Worm (Caenorhabditis elegans) whole organism, midembryonic: ENCODE results near the gene K02H11.4.

Source experiments
- T22C8.4 ChIP-seq: fragments of 200-800 bp; sonication (Bioruptor generic); IDR thresholded peaks from 2 replicates; pipeline ENCODE4 v1.3.6; 2022; ENCODE audit warnings: missing genetic modification characterization, missing compliant biosample characterization
- cog-1 ChIP-seq: sonication (generic microtip); optimal IDR thresholded peaks from 2 replicates; lab custom pipeline; 2016; ENCODE audit warnings: missing genetic modification characterization, missing compliant biosample characterization
- flt-1 ChIP-seq: fragments of 200-800 bp; sonication (Bioruptor generic); IDR thresholded peaks from 2 replicates; pipeline ENCODE4 v1.3.6; 2022; ENCODE audit warnings: missing genetic modification characterization, missing compliant biosample characterization
- klf-2 ChIP-seq: fragments of 200-800 bp; sonication (Bioruptor generic); conservative IDR thresholded peaks from 2 replicates; pipeline ENCODE4 v1.3.6; 2022; ENCODE audit warnings: missing genetic modification reagents, missing genetic modification characterization, missing compliant biosample characterization
- med-1 ChIP-seq: sonication (generic microtip); optimal IDR thresholded peaks from 2 replicates; lab custom pipeline; 2017; ENCODE audit warnings: missing genetic modification characterization, mild to moderate bottlenecking, missing compliant biosample characterization, antibody characterized with exemption, missing genetic modification reagents; ENCODE audit not compliant: insufficient read depth
- ref-1 ChIP-seq: fragments of 200-800 bp; sonication (Bioruptor generic); conservative IDR thresholded peaks from 2 replicates; pipeline ENCODE4 v1.3.6; 2022; ENCODE audit warnings: missing genetic modification reagents, missing genetic modification characterization, missing compliant biosample characterization
- tab-1 ChIP-seq: fragments of 200-800 bp; sonication (Bioruptor generic); IDR thresholded peaks from 2 replicates; pipeline ENCODE4 v1.3.6; 2022; ENCODE audit warnings: missing genetic modification characterization, missing compliant biosample characterization
- ztf-23 ChIP-seq: fragments of 200-800 bp; sonication (Bioruptor generic); IDR thresholded peaks from 2 replicates; pipeline ENCODE4 v1.3.6; 2022; ENCODE audit warnings: missing genetic modification reagents, missing genetic modification characterization, missing compliant biosample characterization
- ztf-29 ChIP-seq: fragments of 200-800 bp; sonication (Bioruptor generic); IDR thresholded peaks from 2 replicates; pipeline ENCODE4 v1.3.6; 2022; ENCODE audit warnings: missing genetic modification reagents, missing genetic modification characterization, missing compliant biosample characterization

K02H11.4 gene

ce11 chrV:1566776-1567175 lies 35.7 kb upstream of the K02H11.4 start, which contains the start of gene cdc-25.2:
TSS of gene cdc-25.2 (plus strand) at chrV:1567076.
- TF ChIP-seq T22C8.4 (GFP tag; lab: Robert Waterston, UW): no peak
- TF ChIP-seq flt-1 (GFP tag; lab: Robert Waterston, UW): no peak

ce11 chrV:1561169-1561568 lies 30.1 kb upstream of the K02H11.4 start:
- TF ChIP-seq ztf-23 (GFP tag; lab: Robert Waterston, UW) (peak; percentile 93), flt-1 (GFP tag; lab: Robert Waterston, UW) (peak; percentile 82), ref-1 (GFP tag; lab: Robert Waterston, UW) (peak; percentile 80), T22C8.4 (GFP tag; lab: Robert Waterston, UW) (peak; percentile 85), ztf-29 (GFP tag; lab: Robert Waterston, UW) (peak; percentile 74; the same call in 1 of the 2 replicates), klf-2 (peak; percentile 93), tab-1 (GFP tag; lab: Robert Waterston, UW) (peak; percentile 92)

- TF ChIP-seq T22C8.4 (GFP tag; lab: Robert Waterston, UW): no peak
- no peak for TF ChIP-seq ref-1 (GFP tag; lab: Robert Waterston, UW)
- TF ChIP-seq ztf-29 (GFP tag; lab: Robert Waterston, UW): no peak
- no peak for TF ChIP-seq klf-2
- no peak for TF ChIP-seq ztf-23 (GFP tag; lab: Robert Waterston, UW)
- no peak for TF ChIP-seq tab-1 (GFP tag; lab: Robert Waterston, UW)
- no peak for TF ChIP-seq med-1 (GFP tag; lab: Kevin White, UChicago)
- no peak for TF ChIP-seq flt-1 (GFP tag; lab: Robert Waterston, UW)
- TF ChIP-seq cog-1 (tag; lab: Kevin White, UChicago): no peak
Observed at ce11 chrV:1558113-1558512, 27.1 kb upstream of the K02H11.4 start.

- TF ChIP-seq med-1 (GFP tag; lab: Kevin White, UChicago) (no peak), ref-1 (GFP tag; lab: Robert Waterston, UW) (no peak), tab-1 (GFP tag; lab: Robert Waterston, UW) (no peak)
Observed at ce11 chrV:1555072-1555471, 24.0 kb upstream of the K02H11.4 start.

- TF ChIP-seq tab-1 (GFP tag; lab: Robert Waterston, UW) (no peak), ztf-29 (GFP tag; lab: Robert Waterston, UW) (no peak), T22C8.4 (GFP tag; lab: Robert Waterston, UW) (no peak), ztf-23 (GFP tag; lab: Robert Waterston, UW) (no peak), med-1 (GFP tag; lab: Kevin White, UChicago) (no peak), ref-1 (GFP tag; lab: Robert Waterston, UW) (no peak), cog-1 (tag; lab: Kevin White, UChicago) (no peak), flt-1 (GFP tag; lab: Robert Waterston, UW) (no peak), klf-2 (no peak)
Observed at ce11 chrV:1553004-1553403, 21.9 kb upstream of the K02H11.4 start, which contains the start of gene srsx-8. TSS of gene srsx-8 (minus strand) at chrV:1553104.

- TF ChIP-seq T22C8.4 (GFP tag; lab: Robert Waterston, UW): no peak
- no peak for TF ChIP-seq med-1 (GFP tag; lab: Kevin White, UChicago)
- TF ChIP-seq ref-1 (GFP tag; lab: Robert Waterston, UW): no peak
- no peak for TF ChIP-seq flt-1 (GFP tag; lab: Robert Waterston, UW)
- no peak for TF ChIP-seq ztf-29 (GFP tag; lab: Robert Waterston, UW)
- TF ChIP-seq ztf-23 (GFP tag; lab: Robert Waterston, UW): no peak
- TF ChIP-seq cog-1 (tag; lab: Kevin White, UChicago): no peak
- no peak for TF ChIP-seq tab-1 (GFP tag; lab: Robert Waterston, UW)
- TF ChIP-seq klf-2: no peak
Observed at ce11 chrV:1551143-1551542, 20.1 kb upstream of the K02H11.4 start.

- TF ChIP-seq flt-1 (GFP tag; lab: Robert Waterston, UW) (no peak), cog-1 (tag; lab: Kevin White, UChicago) (no peak), ztf-29 (GFP tag; lab: Robert Waterston, UW) (no peak), klf-2 (no peak), ref-1 (GFP tag; lab: Robert Waterston, UW) (no peak), ztf-23 (GFP tag; lab: Robert Waterston, UW) (no peak), med-1 (GFP tag; lab: Kevin White, UChicago) (no peak), tab-1 (GFP tag; lab: Robert Waterston, UW) (no peak), T22C8.4 (GFP tag; lab: Robert Waterston, UW) (no peak)
Observed at ce11 chrV:1550697-1551096, 19.6 kb upstream of the K02H11.4 start.

- TF ChIP-seq ztf-23 (GFP tag; lab: Robert Waterston, UW) (no peak), klf-2 (no peak), ztf-29 (GFP tag; lab: Robert Waterston, UW) (no peak), tab-1 (GFP tag; lab: Robert Waterston, UW) (no peak), med-1 (GFP tag; lab: Kevin White, UChicago) (no peak), T22C8.4 (GFP tag; lab: Robert Waterston, UW) (no peak), flt-1 (GFP tag; lab: Robert Waterston, UW) (no peak), ref-1 (GFP tag; lab: Robert Waterston, UW) (no peak), cog-1 (tag; lab: Kevin White, UChicago) (no peak)
Observed at ce11 chrV:1547843-1548242, 16.8 kb upstream of the K02H11.4 start, which contains the start of gene F52F10.2. TSS of gene F52F10.2 (plus strand) at chrV:1548143.

ce11 chrV:1545694-1546093 lies 14.6 kb upstream of the K02H11.4 start, which contains the start of gene oac-32:
TSS of gene oac-32 (minus strand) at chrV:1545783.
- TF ChIP-seq ztf-29 (GFP tag; lab: Robert Waterston, UW) (no peak), T22C8.4 (GFP tag; lab: Robert Waterston, UW) (no peak), tab-1 (GFP tag; lab: Robert Waterston, UW) (no peak), med-1 (GFP tag; lab: Kevin White, UChicago) (no peak), flt-1 (GFP tag; lab: Robert Waterston, UW) (no peak), cog-1 (tag; lab: Kevin White, UChicago) (no peak), ztf-23 (GFP tag; lab: Robert Waterston, UW) (no peak), ref-1 (GFP tag; lab: Robert Waterston, UW) (no peak), klf-2 (no peak)
